Worm (Caenorhabditis elegans) whole organism, late embryonic: ENCODE measurements around the gene srd-38.

Experiments
- F13H6.1 ChIP-seq: sonication (generic microtip); optimal IDR thresholded peaks from 2 replicates; lab custom pipeline; 2016; ENCODE audit warnings: missing genetic modification characterization, missing compliant biosample characterization
- ama-1 ChIP-seq: fragments of 150-350 bp; optimal IDR thresholded peaks from 2 replicates; lab custom pipeline; 2014
- ceh-14 ChIP-seq: sonication (generic microtip); optimal IDR thresholded peaks from 2 replicates; lab custom pipeline; 2016; ENCODE audit warnings: missing genotype, missing genetic modification characterization, missing compliant biosample characterization
- ceh-45 ChIP-seq: fragments of 200-800 bp; sonication (Bioruptor generic); IDR thresholded peaks from 2 replicates; pipeline ENCODE4 v1.3.6; 2022; ENCODE audit warnings: missing genetic modification reagents, missing genetic modification characterization, missing compliant biosample characterization
- elt-4 ChIP-seq: sonication (generic microtip); optimal IDR thresholded peaks from 2 replicates; lab custom pipeline; 2016; ENCODE audit warnings: missing genetic modification characterization, missing compliant biosample characterization
- ets-4 ChIP-seq: sonication (generic microtip); optimal IDR thresholded peaks from 2 replicates; lab custom pipeline; 2016; ENCODE audit warnings: missing genetic modification characterization, missing compliant biosample characterization
- fkh-10 ChIP-seq: fragments of 150-350 bp; optimal IDR thresholded peaks from 2 replicates; lab custom pipeline; 2014; ENCODE audit warnings: missing biosample characterization, missing genetic modification reagents, missing genetic modification characterization
- fkh-6 ChIP-seq: sonication (generic microtip); optimal IDR thresholded peaks from 2 replicates; lab custom pipeline; 2016; ENCODE audit warnings: missing genetic modification characterization, missing compliant biosample characterization
- hlh-30 ChIP-seq: sonication (generic microtip); optimal IDR thresholded peaks from 2 replicates; lab custom pipeline; 2017; ENCODE audit warnings: antibody characterized with exemption, missing genetic modification characterization, missing compliant biosample characterization; ENCODE audit not compliant: insufficient read depth
- sox-4 ChIP-seq: sonication (generic microtip); optimal IDR thresholded peaks from 2 replicates; lab custom pipeline; 2017; ENCODE audit warnings: mild to moderate bottlenecking, missing genetic modification characterization, inconsistent platforms, missing compliant biosample characterization

DNA sequence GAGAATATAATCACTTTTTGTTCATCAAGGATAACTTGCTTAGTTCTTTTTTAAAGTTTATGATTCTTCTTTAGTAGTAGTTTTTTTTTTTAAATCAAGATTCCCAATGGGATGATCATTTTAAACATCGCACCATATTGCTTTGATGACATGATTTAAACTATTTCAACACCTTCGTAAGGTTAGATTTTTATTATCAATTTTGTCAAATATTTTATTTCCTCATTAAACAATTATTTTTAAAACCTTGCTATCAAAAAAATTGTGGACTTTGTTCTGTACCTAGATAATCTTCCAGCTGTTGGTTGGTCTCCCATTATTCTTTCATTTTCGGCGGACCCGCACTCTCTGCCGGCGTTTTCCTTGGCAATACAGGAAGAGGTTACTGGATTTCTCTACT is 39.8 kb downstream of the srd-38 start, which contains the start of gene sir-2.3:
- TF ChIP-seq ama-1 (lab: Kevin White, UChicago) = no peak
- TF ChIP-seq ceh-14 (tag; lab: Kevin White, UChicago) = no peak
- TF ChIP-seq fkh-10 = no peak
- no peak for TF ChIP-seq F13H6.1 (tag; lab: Kevin White, UChicago)
- TF ChIP-seq fkh-6 (tag; lab: Kevin White, UChicago) = no peak
- no peak for TF ChIP-seq sox-4 (tag; lab: Kevin White, UChicago)
- TF ChIP-seq elt-4 (tag; lab: Kevin White, UChicago) = no peak
- no peak for TF ChIP-seq hlh-30 (tag; lab: Kevin White, UChicago)
- no peak for TF ChIP-seq ceh-45 (GFP tag; lab: Robert Waterston, UW)
- no peak for TF ChIP-seq ets-4 (tag; lab: Kevin White, UChicago)
